Worm (Caenorhabditis elegans) whole organism, mixed stage, embryonic: ENCODE results near the gene grwd-1.

ENCODE experiments used
- M03D4.4 ChIP-seq: sonication (generic microtip); optimal IDR thresholded peaks from 2 replicates; lab custom pipeline; 2017; ENCODE audit warnings: mild to moderate bottlenecking, missing genetic modification characterization, missing compliant biosample characterization
- bed-3 ChIP-seq: fragments of 200-800 bp; sonication (Bioruptor generic); optimal IDR thresholded peaks from 3 replicates; lab custom pipeline; 2018; ENCODE audit warnings: mild to moderate bottlenecking, missing genetic modification characterization, moderate library complexity, missing compliant biosample characterization
- blmp-1 ChIP-seq: fragments of 150-350 bp; optimal IDR thresholded peaks from 2 replicates; lab custom pipeline; 2014; ENCODE audit warnings: missing biosample characterization, missing genetic modification characterization
- ceh-39 ChIP-seq: fragments of 150-350 bp; optimal IDR thresholded peaks from 2 replicates; lab custom pipeline; 2014; ENCODE audit warnings: missing biosample characterization, missing genetic modification characterization
- ceh-43 ChIP-seq: fragments of 200-800 bp; sonication (Bioruptor generic); optimal IDR thresholded peaks from 2 replicates; lab custom pipeline; 2018; ENCODE audit warnings: mild to moderate bottlenecking, missing genetic modification characterization, moderate library complexity, missing compliant biosample characterization
- ceh-83 ChIP-seq: fragments of 200-800 bp; sonication (Bioruptor generic); optimal IDR thresholded peaks from 2 replicates; lab custom pipeline; 2018; ENCODE audit warnings: mild to moderate bottlenecking, missing genetic modification characterization, missing compliant biosample characterization
- ces-1 ChIP-seq: fragments of 150-350 bp; optimal IDR thresholded peaks from 2 replicates; lab custom pipeline; 2014; ENCODE audit warnings: missing biosample characterization, missing genetic modification reagents, missing genetic modification characterization
- cnd-1 ChIP-seq: fragments of 200-800 bp; sonication (Bioruptor generic); optimal IDR thresholded peaks from 2 replicates; lab custom pipeline; 2018; ENCODE audit warnings: mild to moderate bottlenecking, missing genetic modification characterization, missing compliant biosample characterization
- drap-1 ChIP-seq: fragments of 200-800 bp; sonication (Bioruptor generic); optimal IDR thresholded peaks from 3 replicates; lab custom pipeline; 2018; ENCODE audit warnings: mild to moderate bottlenecking, missing genetic modification characterization, missing compliant biosample characterization
- elt-3 ChIP-seq: fragments of 150-350 bp; optimal IDR thresholded peaks from 2 replicates; lab custom pipeline; 2014; ENCODE audit warnings: missing biosample characterization, missing genetic modification characterization
- flh-1 ChIP-seq: fragments of 200-800 bp; sonication (Bioruptor generic); optimal IDR thresholded peaks from 2 replicates; lab custom pipeline; 2018; ENCODE audit warnings: mild to moderate bottlenecking, missing genetic modification characterization, moderate library complexity, missing compliant biosample characterization
- ham-2 ChIP-seq: fragments of 200-800 bp; sonication (Bioruptor generic); optimal IDR thresholded peaks from 2 replicates; lab custom pipeline; 2018; ENCODE audit warnings: mild to moderate bottlenecking, missing genetic modification characterization, missing compliant biosample characterization
- hlh-1 ChIP-seq: fragments of 150-350 bp; optimal IDR thresholded peaks from 2 replicates; lab custom pipeline; 2014; ENCODE audit warnings: missing biosample characterization, missing genetic modification reagents, missing genetic modification characterization
- lin-32 ChIP-seq: fragments of 200-800 bp; sonication (Bioruptor generic); optimal IDR thresholded peaks from 2 replicates; lab custom pipeline; 2018; ENCODE audit warnings: mild to moderate bottlenecking, missing genetic modification characterization, missing compliant biosample characterization
- lsy-2 ChIP-seq: fragments of 150-350 bp; optimal IDR thresholded peaks from 2 replicates; lab custom pipeline; 2014; ENCODE audit warnings: missing biosample characterization, missing genetic modification characterization
- mep-1 ChIP-seq: fragments of 150-350 bp; optimal IDR thresholded peaks from 2 replicates; lab custom pipeline; 2017; ENCODE audit warnings: missing biosample characterization, missing genetic modification reagents, missing genetic modification characterization, inconsistent platforms
- mls-2 ChIP-seq: sonication (generic microtip); optimal IDR thresholded peaks from 2 replicates; lab custom pipeline; 2016; ENCODE audit warnings: mild to moderate bottlenecking, missing genetic modification characterization, moderate library complexity, missing compliant biosample characterization
- nhr-12 ChIP-seq: fragments of 150-350 bp; optimal IDR thresholded peaks from 2 replicates; lab custom pipeline; 2014; ENCODE audit warnings: missing biosample characterization, missing genetic modification characterization
- nhr-2 ChIP-seq: fragments of 150-350 bp; optimal IDR thresholded peaks from 2 replicates; lab custom pipeline; 2014; ENCODE audit warnings: missing biosample characterization, missing genetic modification characterization
- nhr-237 ChIP-seq: fragments of 150-350 bp; optimal IDR thresholded peaks from 2 replicates; lab custom pipeline; 2014; ENCODE audit warnings: missing biosample characterization, missing genetic modification characterization
- nhr-28 ChIP-seq: fragments of 150-350 bp; optimal IDR thresholded peaks from 2 replicates; lab custom pipeline; 2014; ENCODE audit warnings: missing biosample characterization, missing genetic modification characterization
- pha-4 ChIP-seq: fragments of 150-350 bp; optimal IDR thresholded peaks from 2 replicates; lab custom pipeline; 2018; ENCODE audit warnings: missing biosample characterization, missing genetic modification reagents, missing genetic modification characterization
- sem-2 ChIP-seq: fragments of 200-800 bp; sonication (Bioruptor generic); optimal IDR thresholded peaks from 2 replicates; lab custom pipeline; 2018; ENCODE audit warnings: mild to moderate bottlenecking, missing genetic modification characterization, missing compliant biosample characterization
- snpc-4 ChIP-seq: fragments of 150-350 bp; optimal IDR thresholded peaks from 2 replicates; lab custom pipeline; 2014; ENCODE audit warnings: missing biosample characterization, missing genetic modification characterization
- sptf-1 ChIP-seq: sonication (generic microtip); optimal IDR thresholded peaks from 2 replicates; lab custom pipeline; 2017; ENCODE audit warnings: mild to moderate bottlenecking, missing genetic modification characterization, moderate library complexity, missing compliant biosample characterization
- tbx-8 ChIP-seq: fragments of 200-800 bp; sonication (Bioruptor generic); optimal IDR thresholded peaks from 2 replicates; lab custom pipeline; 2018; ENCODE audit warnings: mild to moderate bottlenecking, missing genetic modification characterization, moderate library complexity, missing compliant biosample characterization
- unc-120 ChIP-seq: sonication (generic microtip); optimal IDR thresholded peaks from 2 replicates; lab custom pipeline; 2017; ENCODE audit warnings: missing genetic modification characterization, missing compliant biosample characterization; ENCODE audit not compliant: poor library complexity, severe bottlenecking
- unc-39 ChIP-seq: fragments of 150-350 bp; optimal IDR thresholded peaks from 2 replicates; lab custom pipeline; 2014; ENCODE audit warnings: missing biosample characterization, missing genetic modification characterization
- unc-62 ChIP-seq: fragments of 150-350 bp; optimal IDR thresholded peaks from 2 replicates; lab custom pipeline; 2014; ENCODE audit warnings: missing biosample characterization, missing genetic modification reagents, missing genetic modification characterization
- zip-8 ChIP-seq: fragments of 150-350 bp; optimal IDR thresholded peaks from 2 replicates; lab custom pipeline; 2014; ENCODE audit warnings: missing biosample characterization, missing genetic modification characterization
- ztf-11 ChIP-seq: fragments of 150-350 bp; optimal IDR thresholded peaks from 2 replicates; lab custom pipeline; 2014; ENCODE audit warnings: missing biosample characterization, missing genetic modification characterization

The grwd-1 gene

DNA sequence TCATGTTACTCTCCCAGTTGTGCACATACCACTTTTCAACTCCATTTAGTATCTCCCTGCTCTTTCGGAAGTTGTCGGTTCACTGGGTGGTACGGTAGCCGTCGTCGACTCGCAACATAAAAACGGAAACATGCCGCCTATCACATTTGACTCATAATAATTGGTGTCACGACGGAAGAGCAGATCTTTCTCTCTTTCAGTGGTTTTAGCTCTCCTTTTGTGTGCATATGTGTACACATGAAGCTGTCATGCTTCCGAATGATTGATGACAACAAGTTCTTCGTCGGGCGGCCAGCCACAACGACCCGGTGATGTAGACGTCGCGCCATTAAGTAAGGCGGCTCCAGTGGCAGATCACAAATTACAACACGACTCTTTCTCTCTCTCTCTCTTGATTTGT lies 27.5 kb upstream of the grwd-1 start:
- TF ChIP-seq pha-4 (tag; lab: Kevin White, UChicago) (no peak), tbx-8 (GFP tag; lab: Kevin White, UChicago) (no peak), nhr-28 (tag; lab: Kevin White, UChicago) (no peak), hlh-1 (tag; lab: Kevin White, UChicago) (no peak), M03D4.4 (tag; lab: Kevin White, UChicago) (no peak), drap-1 (no peak), bed-3 (GFP tag; lab: Kevin White, UChicago) (no peak), unc-62 (GFP tag; lab: Kevin White, UChicago) (no peak), unc-120 (tag; lab: Kevin White, UChicago) (no peak), flh-1 (GFP tag; lab: Kevin White, UChicago) (no peak), lin-32 (GFP tag; lab: Kevin White, UChicago) (no peak), nhr-237 (tag; lab: Kevin White, UChicago) (no peak), sem-2 (GFP tag; lab: Kevin White, UChicago) (no peak), sptf-1 (no peak), nhr-12 (tag; lab: Kevin White, UChicago) (no peak), ham-2 (no peak), mls-2 (no peak), ceh-83 (GFP tag; lab: Kevin White, UChicago) (no peak)

DNA sequence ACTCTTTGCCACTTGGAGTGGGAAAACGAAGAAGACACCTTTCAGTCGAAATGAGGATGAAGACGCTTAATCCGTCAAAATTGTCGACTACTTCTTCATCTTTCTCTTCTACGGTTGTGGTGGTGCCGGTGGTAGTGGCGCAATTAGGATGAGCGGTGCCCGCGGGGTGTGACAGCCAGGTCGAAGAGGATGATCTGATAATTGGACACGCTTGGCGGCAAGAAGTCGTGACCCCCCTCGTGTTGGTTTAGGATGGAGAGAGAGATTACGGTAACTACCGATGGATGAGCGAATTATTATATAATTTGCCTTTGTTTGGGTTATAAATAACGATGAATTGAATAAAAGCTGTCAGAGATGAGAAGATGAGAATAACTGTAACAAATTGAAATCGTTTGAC lies 26.3 kb upstream of the grwd-1 start:
- TF ChIP-seq nhr-2 (peak; percentile 79), ceh-83 (GFP tag; lab: Kevin White, UChicago) (no peak)

- TF ChIP-seq ceh-39 (no peak), ces-1 (no peak), zip-8 (tag; lab: Kevin White, UChicago) (no peak), tbx-8 (GFP tag; lab: Kevin White, UChicago) (no peak), ceh-43 (GFP tag; lab: Kevin White, UChicago) (no peak), drap-1 (no peak), ztf-11 (tag; lab: Kevin White, UChicago) (no peak), blmp-1 (no peak), unc-62 (GFP tag; lab: Kevin White, UChicago) (no peak), elt-3 (tag; lab: Kevin White, UChicago) (no peak), nhr-2 (no peak), unc-120 (tag; lab: Kevin White, UChicago) (no peak), bed-3 (GFP tag; lab: Kevin White, UChicago) (no peak)
- TF ChIP-seq, all 35 proteins: peak for 0
Observed at ce11 chrIII:5129261-5129660, 24.0 kb upstream of the grwd-1 start.

DNA sequence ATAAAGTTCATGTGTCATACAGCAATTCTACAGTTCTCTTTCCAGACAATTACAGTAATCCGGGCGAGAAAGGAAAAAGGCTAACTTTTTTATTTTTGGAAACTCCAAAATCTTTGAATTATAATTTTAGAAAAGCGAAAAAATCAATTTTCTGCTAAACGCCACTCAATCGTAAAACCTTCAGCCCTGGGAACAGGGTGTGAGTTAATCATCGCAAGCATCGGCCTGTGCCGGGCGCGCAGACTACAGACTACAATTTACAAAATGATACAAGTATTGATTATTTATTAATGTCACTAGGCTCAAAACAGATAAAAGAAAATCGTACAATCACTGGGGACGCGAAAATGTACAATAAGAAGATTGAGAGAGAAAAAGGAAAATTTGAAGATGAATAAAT lies 22.6 kb upstream of the grwd-1 start:
- TF ChIP-seq flh-1 (GFP tag; lab: Kevin White, UChicago) (no peak), snpc-4 (tag; lab: Kevin White, UChicago) (no peak), mep-1 (tag; lab: Kevin White, UChicago) (no peak), unc-39 (tag; lab: Kevin White, UChicago) (no peak)

ce11 chrIII:5134506-5134905 lies 18.8 kb upstream of the grwd-1 start:
- TF ChIP-seq ceh-39 (no peak), ceh-83 (GFP tag; lab: Kevin White, UChicago) (no peak), tbx-8 (GFP tag; lab: Kevin White, UChicago) (no peak), nhr-237 (tag; lab: Kevin White, UChicago) (no peak), mep-1 (tag; lab: Kevin White, UChicago) (no peak), unc-39 (tag; lab: Kevin White, UChicago) (no peak), lin-32 (GFP tag; lab: Kevin White, UChicago) (no peak), lsy-2 (tag; lab: Kevin White, UChicago) (no peak), cnd-1 (no peak), hlh-1 (tag; lab: Kevin White, UChicago) (no peak), mls-2 (no peak)
